Worm (Caenorhabditis elegans) whole organism, midembryonic: ENCODE measurements around the gene plep-1.

ENCODE experiments used
- T22C8.4 ChIP-seq: fragments of 200-800 bp; sonication (Bioruptor generic); IDR thresholded peaks from 2 replicates; pipeline ENCODE4 v1.3.6; 2022; ENCODE audit warnings: missing genetic modification characterization, missing compliant biosample characterization
- cog-1 ChIP-seq: sonication (generic microtip); optimal IDR thresholded peaks from 2 replicates; lab custom pipeline; 2016; ENCODE audit warnings: missing genetic modification characterization, missing compliant biosample characterization
- flt-1 ChIP-seq: fragments of 200-800 bp; sonication (Bioruptor generic); IDR thresholded peaks from 2 replicates; pipeline ENCODE4 v1.3.6; 2022; ENCODE audit warnings: missing genetic modification characterization, missing compliant biosample characterization
- klf-2 ChIP-seq: fragments of 200-800 bp; sonication (Bioruptor generic); conservative IDR thresholded peaks from 2 replicates; pipeline ENCODE4 v1.3.6; 2022; ENCODE audit warnings: missing genetic modification reagents, missing genetic modification characterization, missing compliant biosample characterization
- med-1 ChIP-seq: sonication (generic microtip); optimal IDR thresholded peaks from 2 replicates; lab custom pipeline; 2017; ENCODE audit warnings: missing genetic modification characterization, mild to moderate bottlenecking, missing compliant biosample characterization, antibody characterized with exemption, missing genetic modification reagents; ENCODE audit not compliant: insufficient read depth
- ref-1 ChIP-seq: fragments of 200-800 bp; sonication (Bioruptor generic); conservative IDR thresholded peaks from 2 replicates; pipeline ENCODE4 v1.3.6; 2022; ENCODE audit warnings: missing genetic modification reagents, missing genetic modification characterization, missing compliant biosample characterization
- tab-1 ChIP-seq: fragments of 200-800 bp; sonication (Bioruptor generic); IDR thresholded peaks from 2 replicates; pipeline ENCODE4 v1.3.6; 2022; ENCODE audit warnings: missing genetic modification characterization, missing compliant biosample characterization
- ztf-23 ChIP-seq: fragments of 200-800 bp; sonication (Bioruptor generic); IDR thresholded peaks from 2 replicates; pipeline ENCODE4 v1.3.6; 2022; ENCODE audit warnings: missing genetic modification reagents, missing genetic modification characterization, missing compliant biosample characterization
- ztf-29 ChIP-seq: fragments of 200-800 bp; sonication (Bioruptor generic); IDR thresholded peaks from 2 replicates; pipeline ENCODE4 v1.3.6; 2022; ENCODE audit warnings: missing genetic modification reagents, missing genetic modification characterization, missing compliant biosample characterization

The plep-1 gene

DNA sequence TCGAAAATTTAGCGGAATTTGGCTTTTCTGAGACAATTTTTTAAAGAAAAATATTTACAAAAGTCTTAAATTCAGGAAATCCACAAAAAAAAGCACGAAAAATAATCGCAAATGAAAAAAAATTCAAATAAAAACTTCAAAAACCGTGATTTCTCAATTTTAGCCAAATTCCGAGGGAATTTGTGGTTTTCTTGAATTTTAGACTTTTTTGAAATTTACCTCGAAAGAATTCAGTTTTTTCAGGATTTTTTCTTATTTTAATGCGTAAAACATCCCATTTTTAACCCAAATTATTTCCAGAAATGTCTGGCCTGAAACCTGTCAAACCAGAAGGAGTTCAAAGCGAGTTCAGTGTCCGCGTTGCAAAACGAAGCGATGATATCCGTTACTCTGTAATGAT lies 10.7 kb downstream of the plep-1 start, which contains the start of gene gtf-2F1:
Gene gtf-2F1, plus strand, starts transcription at position 301 of the 400 bp plus-strand sequence.
- TF ChIP-seq cog-1 (tag; lab: Kevin White, UChicago) (no peak), ztf-23 (GFP tag; lab: Robert Waterston, UW) (no peak), T22C8.4 (GFP tag; lab: Robert Waterston, UW) (no peak), med-1 (no peak), klf-2 (GFP tag; lab: Robert Waterston, UW) (no peak), ref-1 (no peak), ztf-29 (GFP tag; lab: Robert Waterston, UW) (no peak)

ce11 chrII:4299227-4299703 lies 12.8 kb downstream of the plep-1 start, which contains the start of gene sco-1:
TSS of gene sco-1 (plus strand) at chrII:4299653.
- peak; percentile 77 for TF ChIP-seq ztf-23 (GFP tag; lab: Robert Waterston, UW)
- TF ChIP-seq T22C8.4 (GFP tag; lab: Robert Waterston, UW), result 0 out of 2 replicates have a peak, but pooled peaks have one; percentile 48
- no peak for TF ChIP-seq ref-1
- TF ChIP-seq med-1, result no peak
- TF ChIP-seq flt-1 (GFP tag; lab: Robert Waterston, UW), result peak; percentile 83
- no peak for TF ChIP-seq tab-1 (GFP tag; lab: Robert Waterston, UW)
- no peak for TF ChIP-seq ztf-29 (GFP tag; lab: Robert Waterston, UW)
- peak; percentile 25 for TF ChIP-seq cog-1 (tag; lab: Kevin White, UChicago)
- TF ChIP-seq klf-2 (GFP tag; lab: Robert Waterston, UW), result no peak

- TF ChIP-seq flt-1 (GFP tag; lab: Robert Waterston, UW) (no peak), T22C8.4 (GFP tag; lab: Robert Waterston, UW) (no peak), cog-1 (tag; lab: Kevin White, UChicago) (no peak), med-1 (no peak), ztf-29 (GFP tag; lab: Robert Waterston, UW) (no peak), tab-1 (GFP tag; lab: Robert Waterston, UW) (no peak), ref-1 (no peak), klf-2 (GFP tag; lab: Robert Waterston, UW) (no peak), ztf-23 (GFP tag; lab: Robert Waterston, UW) (no peak)
Measured at ce11 chrII:4297259-4297658, 14.8 kb downstream of the plep-1 start.

- TF ChIP-seq T22C8.4 (GFP tag; lab: Robert Waterston, UW), result no peak
- no peak for TF ChIP-seq med-1
- TF ChIP-seq ztf-23 (GFP tag; lab: Robert Waterston, UW), result no peak
Measured at ce11 chrII:4294801-4295200, 17.2 kb downstream of the plep-1 start, which contains the start of gene rml-4. TSS of gene rml-4 (plus strand) at chrII:4295101.

- TF ChIP-seq tab-1 (GFP tag; lab: Robert Waterston, UW) (no peak), ref-1 (no peak), med-1 (no peak), cog-1 (tag; lab: Kevin White, UChicago) (no peak), ztf-29 (GFP tag; lab: Robert Waterston, UW) (no peak), flt-1 (GFP tag; lab: Robert Waterston, UW) (no peak), ztf-23 (GFP tag; lab: Robert Waterston, UW) (no peak), klf-2 (GFP tag; lab: Robert Waterston, UW) (no peak), T22C8.4 (GFP tag; lab: Robert Waterston, UW) (no peak)
Measured at ce11 chrII:4294189-4294588, 17.8 kb downstream of the plep-1 start.

DNA sequence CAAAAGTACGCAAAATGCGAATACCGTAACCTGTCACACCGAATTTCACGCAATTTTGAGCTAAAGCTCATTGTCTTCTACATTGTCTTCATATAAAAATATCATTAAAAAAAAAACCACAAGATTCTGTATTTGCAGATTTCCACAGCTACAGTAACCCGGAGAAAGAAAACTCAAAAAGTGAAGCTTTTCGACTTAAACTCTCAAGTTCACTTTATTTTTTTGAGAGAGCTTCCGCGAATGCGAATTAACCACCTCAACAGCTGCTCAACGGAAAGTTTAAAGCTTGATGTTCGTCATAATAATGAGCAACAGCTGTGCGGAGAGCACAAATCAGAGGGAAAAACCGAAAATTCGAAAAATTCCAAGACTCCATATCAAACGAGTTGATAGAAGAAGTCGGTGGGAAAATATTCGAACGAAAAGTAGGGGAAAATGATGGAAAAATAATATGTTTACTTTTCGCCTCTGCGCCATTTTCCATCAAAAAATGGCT lies 18.9 kb downstream of the plep-1 start:
- no peak for TF ChIP-seq T22C8.4 (GFP tag; lab: Robert Waterston, UW)
- TF ChIP-seq ztf-29 (GFP tag; lab: Robert Waterston, UW), result no peak
- no peak for TF ChIP-seq ref-1
- TF ChIP-seq tab-1 (GFP tag; lab: Robert Waterston, UW), result no peak
- TF ChIP-seq klf-2 (GFP tag; lab: Robert Waterston, UW), result no peak
- no peak for TF ChIP-seq ztf-23 (GFP tag; lab: Robert Waterston, UW)
- no peak for TF ChIP-seq med-1
- no peak for TF ChIP-seq cog-1 (tag; lab: Kevin White, UChicago)
- no peak for TF ChIP-seq flt-1 (GFP tag; lab: Robert Waterston, UW)

DNA sequence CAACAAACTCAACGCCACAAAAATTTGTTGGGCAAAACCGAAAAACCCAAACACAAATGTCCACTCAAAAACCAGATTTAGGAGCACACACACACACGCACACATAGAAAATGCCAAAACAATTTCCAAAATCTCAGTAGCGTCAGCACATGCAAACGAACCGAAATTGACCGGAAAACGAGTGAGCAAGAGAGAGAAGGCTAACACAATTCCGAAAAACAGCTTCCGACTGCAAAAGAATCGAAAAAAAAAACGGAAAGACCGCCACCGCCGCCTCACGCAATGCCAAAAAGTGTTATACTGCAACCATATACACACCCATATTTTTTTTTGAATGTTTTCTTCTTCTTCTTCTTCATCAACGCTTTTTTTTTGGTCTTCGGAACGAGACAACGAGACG lies 20.2 kb downstream of the plep-1 start:
- TF ChIP-seq T22C8.4 (GFP tag; lab: Robert Waterston, UW) (no peak), klf-2 (GFP tag; lab: Robert Waterston, UW) (no peak), ztf-23 (GFP tag; lab: Robert Waterston, UW) (no peak), med-1 (no peak), ref-1 (no peak), ztf-29 (GFP tag; lab: Robert Waterston, UW) (no peak), flt-1 (GFP tag; lab: Robert Waterston, UW) (no peak), cog-1 (tag; lab: Kevin White, UChicago) (no peak), tab-1 (GFP tag; lab: Robert Waterston, UW) (no peak)

DNA sequence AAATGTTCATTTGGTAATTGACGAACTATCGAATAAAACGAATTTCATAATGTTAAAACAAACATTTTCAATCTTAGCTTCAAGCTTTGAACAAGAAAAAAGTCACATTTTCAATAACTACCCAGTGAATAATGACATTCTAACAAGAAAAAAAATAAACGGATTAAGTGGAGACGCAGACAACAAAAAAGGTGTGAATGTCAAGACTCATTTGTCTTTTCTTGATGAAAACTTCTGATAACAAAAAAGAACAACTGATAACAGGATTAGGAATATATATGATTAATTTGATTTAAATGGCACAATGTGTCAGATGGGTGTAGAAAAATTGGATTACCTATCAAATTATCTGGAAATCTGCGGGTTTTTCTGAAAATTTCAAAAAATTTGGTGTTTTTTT lies 23.4 kb downstream of the plep-1 start:
- TF ChIP-seq ref-1 (no peak), tab-1 (GFP tag; lab: Robert Waterston, UW) (no peak), ztf-29 (GFP tag; lab: Robert Waterston, UW) (no peak), klf-2 (GFP tag; lab: Robert Waterston, UW) (no peak), med-1 (no peak), cog-1 (tag; lab: Kevin White, UChicago) (no peak), flt-1 (GFP tag; lab: Robert Waterston, UW) (no peak), T22C8.4 (GFP tag; lab: Robert Waterston, UW) (no peak), ztf-23 (GFP tag; lab: Robert Waterston, UW) (no peak)

- TF ChIP-seq med-1 (no peak), ztf-29 (GFP tag; lab: Robert Waterston, UW) (no peak), klf-2 (GFP tag; lab: Robert Waterston, UW) (no peak), T22C8.4 (GFP tag; lab: Robert Waterston, UW) (no peak), tab-1 (GFP tag; lab: Robert Waterston, UW) (no peak), ztf-23 (GFP tag; lab: Robert Waterston, UW) (no peak), ref-1 (no peak), flt-1 (GFP tag; lab: Robert Waterston, UW) (no peak), cog-1 (tag; lab: Kevin White, UChicago) (no peak)
Measured at ce11 chrII:4288111-4288510, 23.9 kb downstream of the plep-1 start, which contains the start of gene C01F1.6. TSS of gene C01F1.6 (minus strand) at chrII:4288211.
